Fruit fly (Drosophila melanogaster) whole organism, embryonic: Measurements from ENCODE around the gene CG14356.

ENCODE experiments used
- BtbVII ChIP-seq: fragments of 200-800 bp; sonication (Bioruptor generic); optimal IDR thresholded peaks from 3 replicates; lab custom pipeline; 2017; ENCODE audit warnings: missing biosample characterization, mild to moderate bottlenecking, missing genetic modification characterization
- CG10209 ChIP-seq: fragments of 200-800 bp; sonication (Bioruptor generic); optimal IDR thresholded peaks from 3 replicates; lab custom pipeline; 2017; ENCODE audit warnings: missing biosample characterization, mild to moderate bottlenecking, missing genetic modification characterization, missing genetic modification reagents
- CG10321 ChIP-seq: fragments of 200-800 bp; sonication (Bioruptor generic); IDR thresholded peaks from 2 replicates; pipeline ENCODE4 v1.3.6; 2022; ENCODE audit warnings: missing biosample characterization, missing genetic modification characterization
- CG10431 ChIP-seq: fragments of 200-800 bp; sonication (Bioruptor generic); optimal IDR thresholded peaks from 3 replicates; lab custom pipeline; 2018; ENCODE audit warnings: missing biosample characterization, mild to moderate bottlenecking, missing genetic modification characterization
- CG10979 ChIP-seq: fragments of 200-800 bp; sonication (Bioruptor generic); optimal IDR thresholded peaks from 2 replicates; lab custom pipeline; 2018; ENCODE audit warnings: missing biosample characterization, mild to moderate bottlenecking, missing genetic modification characterization, moderate library complexity
- CG11085 ChIP-seq: fragments of 200-800 bp; sonication (Bioruptor generic); IDR thresholded peaks from 2 replicates; pipeline ENCODE4 v1.3.6; 2022; ENCODE audit warnings: missing biosample characterization, missing genetic modification characterization
- CG12236 ChIP-seq: fragments of 200-800 bp; sonication (Bioruptor generic); optimal IDR thresholded peaks from 2 replicates; lab custom pipeline; 2016; ENCODE audit warnings: missing biosample characterization, missing genetic modification characterization
- CG14860 ChIP-seq: fragments of 200-800 bp; sonication (Bioruptor generic); IDR thresholded peaks from 3 replicates; pipeline ENCODE4 v1.3.6; 2022; ENCODE audit warnings: missing biosample characterization, missing genetic modification characterization; ENCODE audit not compliant: partially characterized antibody
- CG1529 ChIP-seq: fragments of 200-800 bp; sonication (Bioruptor generic); optimal IDR thresholded peaks from 3 replicates; lab custom pipeline; 2018; ENCODE audit warnings: missing biosample characterization, missing genetic modification characterization
- CG16813 ChIP-seq: fragments of 200-800 bp; sonication (Bioruptor generic); IDR thresholded peaks from 3 replicates; pipeline ENCODE4 v1.3.6; 2022; ENCODE audit warnings: missing biosample characterization, missing genetic modification characterization; ENCODE audit not compliant: partially characterized antibody
- CG16815 ChIP-seq: fragments of 200-800 bp; sonication (Bioruptor generic); optimal IDR thresholded peaks from 3 replicates; lab custom pipeline; 2017; ENCODE audit warnings: missing biosample characterization, mild to moderate bottlenecking, missing genetic modification characterization
- CG1832 ChIP-seq: fragments of 200-800 bp; sonication (Bioruptor generic); optimal IDR thresholded peaks from 2 replicates; lab custom pipeline; 2017; ENCODE audit warnings: missing biosample characterization, mild to moderate bottlenecking, missing genetic modification characterization, inconsistent platforms
- CG2712 ChIP-seq: fragments of 200-800 bp; optimal IDR thresholded peaks from 3 replicates; lab custom pipeline; 2019; ENCODE audit warnings: missing biosample characterization, mild to moderate bottlenecking, missing genetic modification characterization, moderate library complexity
- CG31224 ChIP-seq: fragments of 200-800 bp; sonication (Bioruptor generic); IDR thresholded peaks from 2 replicates; pipeline ENCODE4 v1.3.6; 2022; ENCODE audit warnings: missing biosample characterization, missing genetic modification characterization
- CG42726 ChIP-seq: fragments of 200-800 bp; sonication (Bioruptor generic); IDR thresholded peaks from 2 replicates; pipeline ENCODE4 v1.3.6; 2022; ENCODE audit warnings: missing biosample characterization, missing genetic modification characterization; ENCODE audit not compliant: partially characterized antibody
- CG4854 ChIP-seq: fragments of 200-800 bp; sonication (Bioruptor generic); optimal IDR thresholded peaks from 2 replicates; lab custom pipeline; 2016; ENCODE audit warnings: missing biosample characterization, missing genetic modification characterization, inconsistent platforms
- CG6689 ChIP-seq: fragments of 200-800 bp; sonication (Bioruptor generic); IDR thresholded peaks from 2 replicates; pipeline ENCODE4 v1.3.6; 2022; ENCODE audit warnings: missing biosample characterization, missing genetic modification characterization
- CG7357 ChIP-seq: fragments of 200-800 bp; sonication (Bioruptor generic); IDR thresholded peaks from 3 replicates; pipeline ENCODE4 v1.3.6; 2022; ENCODE audit warnings: missing biosample characterization, missing genetic modification characterization
- CG7372 ChIP-seq: fragments of 200-800 bp; sonication (Bioruptor generic); IDR thresholded peaks from 2 replicates; pipeline ENCODE4 v1.3.6; 2022; ENCODE audit warnings: missing biosample characterization, missing genetic modification characterization
- CTCF ChIP-seq: fragments of 200-800 bp; sonication (Bioruptor generic); optimal IDR thresholded peaks from 2 replicates; lab custom pipeline; 2017; ENCODE audit warnings: missing biosample characterization, mild to moderate bottlenecking, missing genetic modification characterization, moderate library complexity
- Dip2 ChIP-seq: fragments of 200-800 bp; sonication (Bioruptor generic); IDR thresholded peaks from 2 replicates; pipeline ENCODE4 v1.3.6; 2022; ENCODE audit warnings: missing biosample characterization, missing genetic modification characterization
- Eip74EF ChIP-seq, 2 experiments: fragments of 200-800 bp in 1 of 2; fragments of >200 bp in 1 of 2; sonication (Bioruptor generic) in 1 of 2; optimal IDR thresholded peaks; 2 replicates each; lab custom pipeline; 2017 to 2019; ENCODE audit warnings: missing biosample characterization in 2 of 2, missing genetic modification characterization in 2 of 2, mild to moderate bottlenecking in 1 of 2, moderate library complexity in 1 of 2
- Hr78 ChIP-seq, 2 experiments: fragments of 200-800 bp in 1 of 2; fragments of >200 bp in 1 of 2; sonication (Bioruptor generic) in 1 of 2; optimal IDR thresholded peaks; 2 replicates each; lab custom pipeline; 2017 to 2019; ENCODE audit warnings: missing biosample characterization in 2 of 2, missing genetic modification characterization in 2 of 2, mild to moderate bottlenecking in 1 of 2, moderate library complexity in 1 of 2
- Kr ChIP-seq: fragments of 200-800 bp; sonication (Bioruptor generic); optimal IDR thresholded peaks from 2 replicates; lab custom pipeline; 2017; ENCODE audit warnings: missing biosample characterization, mild to moderate bottlenecking, missing genetic modification characterization
- Lhr ChIP-seq: fragments of 200-800 bp; sonication (Bioruptor generic); optimal IDR thresholded peaks from 3 replicates; lab custom pipeline; 2017; ENCODE audit warnings: mild to moderate bottlenecking, missing biosample characterization, missing genetic modification reagents, missing genetic modification characterization
- Max ChIP-seq: fragments of 200-800 bp; sonication (Bioruptor generic); optimal IDR thresholded peaks from 2 replicates; lab custom pipeline; 2016; ENCODE audit warnings: missing biosample characterization, mild to moderate bottlenecking, missing genetic modification characterization
- Mrtf ChIP-seq: fragments of 200-800 bp; sonication (Bioruptor generic); IDR thresholded peaks from 3 replicates; pipeline ENCODE4 v1.3.6; 2022; ENCODE audit warnings: missing biosample characterization, missing genetic modification characterization
- NfI ChIP-seq: fragments of 200-800 bp; sonication (Bioruptor generic); optimal IDR thresholded peaks from 3 replicates; lab custom pipeline; 2018; ENCODE audit warnings: missing biosample characterization, mild to moderate bottlenecking, missing genetic modification characterization, moderate library complexity
- Oaz ChIP-seq: fragments of 200-800 bp; sonication (Bioruptor generic); IDR thresholded peaks from 2 replicates; pipeline ENCODE4 v1.3.6; 2022; ENCODE audit warnings: missing biosample characterization, missing genetic modification characterization
- Oli ChIP-seq: fragments of 200-800 bp; sonication (Bioruptor generic); optimal IDR thresholded peaks from 2 replicates; lab custom pipeline; 2018; ENCODE audit warnings: missing biosample characterization, mild to moderate bottlenecking, missing genetic modification characterization, moderate library complexity
- Optix ChIP-seq: fragments of 200-800 bp; sonication (Bioruptor generic); IDR thresholded peaks from 3 replicates; pipeline ENCODE4 v1.3.6; 2022; ENCODE audit warnings: missing biosample characterization, missing genetic modification characterization
- Ssrp ChIP-seq: fragments of 200-800 bp; sonication (Bioruptor generic); optimal IDR thresholded peaks from 2 replicates; lab custom pipeline; 2018; ENCODE audit warnings: missing biosample characterization, mild to moderate bottlenecking, missing genetic modification characterization, moderate library complexity
- bcd ChIP-seq: fragments of 200-800 bp; sonication (Bioruptor generic); optimal IDR thresholded peaks from 2 replicates; lab custom pipeline; 2017; ENCODE audit warnings: missing biosample characterization, mild to moderate bottlenecking, missing genetic modification characterization
- bigmax ChIP-seq: fragments of 200-800 bp; sonication (Bioruptor generic); optimal IDR thresholded peaks from 2 replicates; lab custom pipeline; 2018; ENCODE audit warnings: missing biosample characterization, mild to moderate bottlenecking, missing genetic modification characterization
- btn ChIP-seq: fragments of 200-800 bp; sonication (Bioruptor generic); optimal IDR thresholded peaks from 2 replicates; lab custom pipeline; 2016; ENCODE audit warnings: missing biosample characterization, missing genetic modification characterization
- cad ChIP-seq: fragments of >200 bp; optimal IDR thresholded peaks from 2 replicates; lab custom pipeline; 2017; ENCODE audit warnings: missing biosample characterization, missing genetic modification characterization
- croc ChIP-seq: fragments of 200-800 bp; sonication (Bioruptor generic); conservative IDR thresholded peaks from 3 replicates; pipeline ENCODE4 v1.3.6; 2022; ENCODE audit warnings: missing biosample characterization, missing genetic modification characterization
- gcm ChIP-seq: fragments of 200-800 bp; sonication (Bioruptor generic); optimal IDR thresholded peaks from 2 replicates; lab custom pipeline; 2019; ENCODE audit warnings: missing biosample characterization, mild to moderate bottlenecking, missing genetic modification characterization, moderate library complexity
- gcm2 ChIP-seq: fragments of 200-800 bp; sonication (Bioruptor generic); optimal IDR thresholded peaks from 2 replicates; lab custom pipeline; 2016; ENCODE audit warnings: missing biosample characterization, missing genetic modification characterization
- kay ChIP-seq: fragments of 200-800 bp; sonication (Bioruptor generic); optimal IDR thresholded peaks from 2 replicates; lab custom pipeline; 2016; ENCODE audit warnings: missing biosample characterization, missing genetic modification characterization
- knrl ChIP-seq: fragments of 200-800 bp; sonication (Bioruptor generic); IDR thresholded peaks from 3 replicates; pipeline ENCODE4 v1.3.6; 2022; ENCODE audit warnings: missing biosample characterization, missing genetic modification characterization; ENCODE audit not compliant: partially characterized antibody
- maf-S ChIP-seq: fragments of 200-800 bp; sonication (Bioruptor generic); optimal IDR thresholded peaks from 2 replicates; lab custom pipeline; 2016; ENCODE audit warnings: missing biosample characterization, missing genetic modification characterization
- pnt ChIP-seq: fragments of 200-800 bp; sonication (Bioruptor generic); optimal IDR thresholded peaks from 3 replicates; lab custom pipeline; 2016; ENCODE audit warnings: missing biosample characterization, missing genetic modification characterization
- prd ChIP-seq, 3 experiments: fragments of >200 bp in 2 of 3; fragments of 200-800 bp in 1 of 3; sonication (Bioruptor generic) in 1 of 3; optimal IDR thresholded peaks in 2 of 3; IDR thresholded peaks in 1 of 3; 2 replicates in 2 of 3; 3 replicates in 1 of 3; pipeline versions ENCODE4 v1.3.6 to Lab custom; 2017 to 2022; ENCODE audit warnings: missing biosample characterization in 1 of 3, missing genetic modification characterization in 1 of 3
- pros ChIP-seq: fragments of 200-800 bp; sonication (Bioruptor generic); optimal IDR thresholded peaks from 3 replicates; lab custom pipeline; 2019; ENCODE audit warnings: missing biosample characterization, mild to moderate bottlenecking, missing genetic modification characterization, moderate library complexity
- pzg ChIP-seq: fragments of 200-800 bp; sonication (Bioruptor generic); optimal IDR thresholded peaks from 3 replicates; lab custom pipeline; 2018; ENCODE audit warnings: missing biosample characterization, mild to moderate bottlenecking, missing genetic modification characterization, moderate library complexity
- slou ChIP-seq: fragments of 200-800 bp; sonication (Bioruptor generic); optimal IDR thresholded peaks from 3 replicates; lab custom pipeline; 2016; ENCODE audit warnings: missing biosample characterization, missing genetic modification characterization
- so ChIP-seq: fragments of 200-800 bp; sonication (Bioruptor generic); IDR thresholded peaks from 3 replicates; pipeline ENCODE4 v1.3.6; 2022; ENCODE audit warnings: missing biosample characterization, missing genetic modification characterization
- vnd ChIP-seq: fragments of 200-800 bp; sonication (Bioruptor generic); IDR thresholded peaks from 3 replicates; pipeline ENCODE4 v1.3.6; 2022; ENCODE audit warnings: missing biosample characterization, missing genetic modification characterization; ENCODE audit not compliant: partially characterized antibody

Gene CG14356

DNA sequence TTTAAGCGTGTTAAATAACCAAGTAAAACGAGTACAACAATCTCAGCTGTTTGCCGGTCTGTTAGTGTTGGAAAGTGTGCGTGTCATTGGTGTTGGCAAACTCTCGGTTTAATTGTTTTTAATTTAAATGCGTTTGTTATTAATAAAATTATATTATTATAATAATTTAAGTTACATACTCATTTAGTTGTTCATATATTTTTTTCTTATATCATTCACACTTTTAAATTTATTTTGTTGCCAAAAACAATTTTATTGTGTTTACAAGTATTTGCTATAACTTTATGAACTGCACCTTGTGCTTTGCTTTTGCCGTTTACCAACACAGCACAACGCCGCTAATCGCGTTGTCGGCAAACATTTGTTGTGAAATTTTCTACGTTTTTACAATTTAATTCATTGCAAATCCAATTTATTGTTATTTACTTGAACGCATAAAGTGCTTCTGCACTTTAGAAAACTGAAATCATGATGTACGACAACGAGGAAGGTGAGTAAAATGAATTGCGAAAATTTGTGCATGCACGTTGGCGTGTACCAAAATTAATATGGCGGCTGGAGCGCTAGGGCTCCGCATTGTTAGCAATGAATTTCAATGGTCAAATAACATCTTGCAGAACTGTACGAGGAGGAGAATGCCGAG is 6.3 kb downstream of the CG14356 start, which contains the start of the genes 140up and Polr2B (continued):
- peak; percentile 60 for TF ChIP-seq Lhr (GFP tag; lab: Kevin White, UChicago)
- peak; percentile 93 for TF ChIP-seq NfI
- TF ChIP-seq pnt (GFP tag; lab: Kevin White, UChicago): peak; percentile 81
- TF ChIP-seq CG10209 (GFP tag; lab: Kevin White, UChicago): peak; percentile 95
- TF ChIP-seq CG1529: peak; percentile 81
- TF ChIP-seq CG16813 (GFP tag; lab: Robert Waterston, UW): no peak
- TF ChIP-seq Dip2 (GFP tag; lab: Robert Waterston, UW): peak; percentile 44; the same call in 1 of the 2 replicates
- TF ChIP-seq Kr: no peak
- no peak for TF ChIP-seq CG42726 (GFP tag; lab: Robert Waterston, UW)
- TF ChIP-seq so (GFP tag; lab: Robert Waterston, UW): peak; percentile 90
- no peak for TF ChIP-seq vnd (GFP tag; lab: Robert Waterston, UW)
- TF ChIP-seq CG16815: peak; percentile 91
- TF ChIP-seq pros (GFP tag; lab: Kevin White, UChicago): no peak
- peak; percentile 96 for TF ChIP-seq CG2712 (tag; lab: Kevin White, UChicago)
- peak; percentile 74 for TF ChIP-seq CG4854
- TF ChIP-seq Optix (GFP tag; lab: Robert Waterston, UW): no peak; the same call in 1 of the 3 replicates
- TF ChIP-seq CG1832 (GFP tag; lab: Kevin White, UChicago): no peak
- peak; percentile 20 for TF ChIP-seq btn (GFP tag; lab: Kevin White, UChicago)
- TF ChIP-seq CG12236 (GFP tag; lab: Kevin White, UChicago): no peak
- peak; percentile 90 for TF ChIP-seq CG10979
- TF ChIP-seq Max (GFP tag; lab: Kevin White, UChicago): peak; percentile 89
- TF ChIP-seq CG14860 (GFP tag; lab: Robert Waterston, UW): no peak
- TF ChIP-seq Eip74EF (GFP tag; optimal IDR thresholded peaks at IDR 0.05; lab: Kevin White, UChicago): no peak
- peak; percentile 86 for TF ChIP-seq croc (GFP tag; lab: Robert Waterston, UW)
- TF ChIP-seq cad (GFP tag; lab: Kevin White, UChicago): no peak
- TF ChIP-seq CG10321 (GFP tag; lab: Robert Waterston, UW): peak; percentile 48
- peak; percentile 20 for TF ChIP-seq CTCF (GFP tag; lab: Kevin White, UChicago)
- peak; percentile 89 for TF ChIP-seq gcm (GFP tag; lab: Kevin White, UChicago)
- TF ChIP-seq prd (optimal IDR thresholded peaks at IDR 0.05; lab: Kevin White, UChicago): no peak
- peak; percentile 93 for TF ChIP-seq prd (GFP tag; IDR thresholded peaks at IDR 0.05; lab: Robert Waterston, UW)
- peak; percentile 77 for TF ChIP-seq CG10431 (GFP tag; lab: Kevin White, UChicago)
- TF ChIP-seq kay: peak; percentile 87
- peak; percentile 88 for TF ChIP-seq Mrtf (GFP tag; lab: Robert Waterston, UW)
- TF ChIP-seq CG11085 (GFP tag; lab: Robert Waterston, UW): peak; percentile 94
- peak; percentile 92 for TF ChIP-seq Oli (tag; lab: Kevin White, UChicago)
- TF ChIP-seq CG31224 (GFP tag; lab: Robert Waterston, UW): peak; percentile 86
- peak; percentile 82 for TF ChIP-seq CG7357 (GFP tag; lab: Robert Waterston, UW)
- TF ChIP-seq CG6689: peak; percentile 95
- TF ChIP-seq Hr78 (GFP tag; optimal IDR thresholded peaks at IDR 0.05; lab: Kevin White, UChicago): no peak
- TF ChIP-seq gcm2 (GFP tag; lab: Kevin White, UChicago): no peak
- peak; percentile 75 for TF ChIP-seq maf-S (GFP tag; lab: Kevin White, UChicago)
- peak; percentile 88 for TF ChIP-seq BtbVII
- TF ChIP-seq CG7372 (GFP tag; lab: Robert Waterston, UW): peak; percentile 93
- TF ChIP-seq Oaz: peak; percentile 63
- peak; percentile 86 for TF ChIP-seq slou (GFP tag; lab: Kevin White, UChicago)
- TF ChIP-seq knrl: no peak; the same call in 2 of the 3 replicates
- peak; percentile 3 for TF ChIP-seq bigmax (GFP tag; lab: Kevin White, UChicago)
- peak; percentile 95 for TF ChIP-seq Ssrp (tag; lab: Kevin White, UChicago)
- peak; percentile 43 for TF ChIP-seq pzg (GFP tag; lab: Kevin White, UChicago)
- peak; percentile 93 for TF ChIP-seq bcd (GFP tag; lab: Kevin White, UChicago)
